Fruit fly (Drosophila melanogaster): Measurements from ENCODE around the gene ChAT.

The ChAT gene

DNA sequence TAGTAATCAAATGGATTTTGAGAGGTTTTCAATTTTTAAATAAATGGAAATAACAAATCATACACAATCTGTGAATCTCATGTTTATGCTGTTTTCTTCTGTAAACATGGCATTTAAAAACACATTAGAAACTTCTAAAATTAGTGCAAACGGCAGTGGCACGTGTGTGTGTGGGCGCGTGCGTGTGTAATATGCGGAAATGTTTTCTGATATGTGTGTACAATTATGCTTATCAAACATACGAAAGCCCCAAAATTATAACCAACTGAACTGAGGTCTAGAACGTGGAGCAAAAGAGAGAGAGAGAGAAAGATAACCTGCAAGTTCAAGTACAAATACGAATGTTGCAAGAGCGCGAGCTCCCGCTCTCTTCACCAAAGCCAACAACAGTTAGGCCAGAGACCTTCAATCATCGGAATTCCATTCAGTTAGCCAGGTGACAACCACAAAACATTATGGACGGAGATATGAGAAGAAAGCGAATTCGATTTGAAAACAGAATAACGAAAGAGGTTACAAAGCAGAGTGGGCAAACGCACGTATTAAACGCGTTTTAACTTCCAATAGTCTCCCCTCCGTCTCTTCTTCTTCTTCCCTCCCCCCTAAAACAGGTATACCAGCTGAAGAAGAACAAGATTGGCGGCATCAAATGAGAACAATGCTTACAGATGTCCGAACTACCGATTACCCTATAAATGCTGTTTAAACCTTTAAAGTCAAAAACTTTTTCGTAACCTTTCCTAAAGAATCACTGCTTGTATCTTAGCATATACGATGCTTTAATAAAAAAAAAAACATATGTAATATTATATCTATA lies 35.9 kb downstream of the ChAT start (continued):
- TF ChIP-seq lov (optimal IDR thresholded peaks at IDR 0.05) (no peak), lov (GFP tag; IDR thresholded peaks at IDR 0.05) (peak; percentile 93), CG15073 (GFP tag; optimal IDR thresholded peaks at IDR 0.05) (peak; percentile 67), fd96Cb (tag; optimal IDR thresholded peaks at IDR 0.05) (peak; percentile 97), lab (GFP tag; optimal IDR thresholded peaks at IDR 0.05) (peak; percentile 99), Neu2 (GFP tag; optimal IDR thresholded peaks at IDR 0.05; ENCODE audit: borderline replicate concordance) (no peak), CG12769 (tag; optimal IDR thresholded peaks at IDR 0.05) (peak; percentile 97), YL-1 (GFP tag; optimal IDR thresholded peaks at IDR 0.05) (peak; percentile 67), H2.0 (GFP tag; IDR thresholded peaks at IDR 0.05) (peak; percentile 94), Asciz (GFP tag; optimal IDR thresholded peaks at IDR 0.05) (peak; percentile 96), CG11560 (tag; IDR thresholded peaks at IDR 0.05) (peak; percentile 89), Lim3 (GFP tag; IDR thresholded peaks at IDR 0.05) (peak; percentile 81), Poxn (GFP tag; IDR thresholded peaks at IDR 0.05) (peak; percentile 94), CG2712 (tag; optimal IDR thresholded peaks at IDR 0.05) (peak; percentile 97), slou (GFP tag; optimal IDR thresholded peaks at IDR 0.05) (peak; percentile 89), yki (optimal IDR thresholded peaks at IDR 0.05) (no peak), pfk (GFP tag; optimal IDR thresholded peaks at IDR 0.05) (peak; percentile 15), CG16813 (GFP tag; IDR thresholded peaks at IDR 0.05; ENCODE audit: partially characterized antibody) (no peak), ems (GFP tag; optimal IDR thresholded peaks at IDR 0.05) (peak; percentile 83), NC2β (GFP tag; optimal IDR thresholded peaks at IDR 0.05) (peak; percentile 77), otp (GFP tag; IDR thresholded peaks at IDR 0.05) (peak; percentile 96), CG11695 (GFP tag; IDR thresholded peaks at IDR 0.05) (peak; percentile 96), Dfd (GFP tag; optimal IDR thresholded peaks at IDR 0.05) (no peak), BtbVII (GFP tag; optimal IDR thresholded peaks at IDR 0.05) (peak; percentile 97), Dad (GFP tag; optimal IDR thresholded peaks at IDR 0.05) (peak; percentile 66), CG10366 (GFP tag; IDR thresholded peaks at IDR 0.05) (peak; percentile 97), CG34422 (GFP tag; IDR thresholded peaks at IDR 0.05) (peak; percentile 96), HLHmδ (GFP tag; optimal IDR thresholded peaks at IDR 0.05) (no peak), CG12299 (tag; optimal IDR thresholded peaks at IDR 0.05) (peak; percentile 93), CG12104 (GFP tag; optimal IDR thresholded peaks at IDR 0.05) (peak; percentile 97), CG11085 (GFP tag; IDR thresholded peaks at IDR 0.05) (peak; percentile 94), Fer2 (tag; optimal IDR thresholded peaks at IDR 0.05) (peak; percentile 94), CG6791 (GFP tag; IDR thresholded peaks at IDR 0.05; ENCODE audit: partially characterized antibody) (0 out of 3 replicates have a peak, but pooled peaks have one; percentile 7), Jarid2 (GFP tag; optimal IDR thresholded peaks at IDR 0.05) (peak; percentile 83), danr (GFP tag; IDR thresholded peaks at IDR 0.05) (peak; percentile 93), jing (GFP tag; optimal IDR thresholded peaks at IDR 0.05) (peak; percentile 90), mirr (GFP tag; optimal IDR thresholded peaks at IDR 0.05) (peak; percentile 67), Stat92E (GFP tag; optimal IDR thresholded peaks at IDR 0.05) (peak in 1 of 3 experiments; percentile 78), sna (GFP tag; IDR thresholded peaks at IDR 0.05; ENCODE audit: partially characterized antibody) (no peak), CG9215 (GFP tag; IDR thresholded peaks at IDR 0.05) (peak; percentile 95), hkb (optimal IDR thresholded peaks at IDR 0.05) (no peak), hkb (GFP tag; IDR thresholded peaks at IDR 0.05) (peak; percentile 97), Xrp1 (GFP tag; IDR thresholded peaks at IDR 0.05) (peak; percentile 96), B-H2 (GFP tag; optimal IDR thresholded peaks at IDR 0.05) (peak; percentile 75), CG14014 (GFP tag; IDR thresholded peaks at IDR 0.05) (peak; percentile 96), chm (GFP tag; IDR thresholded peaks at IDR 0.05) (peak; percentile 95), CG14441 (GFP tag; IDR thresholded peaks at IDR 0.05) (peak; percentile 97), HLH54F (GFP tag; optimal IDR thresholded peaks at IDR 0.05) (peak; percentile 82), pan (optimal IDR thresholded peaks at IDR 0.05) (no peak), pan (GFP tag; optimal IDR thresholded peaks at IDR 0.05 in 1 of 2, IDR thresholded peaks at IDR 0.05 in 1 of 2) (peak in 1 of 2 experiments; percentile 98)

Data from whole organism, embryonic.